Fruit fly (Drosophila melanogaster) S2 (cell line): Measurements from ENCODE around the gene CG6048.

Source experiments
- CG8478 ChIP-seq: fragments of >200 bp; optimal IDR thresholded peaks from 2 replicates; lab custom pipeline; 2018
- CTCF ChIP-seq, 2 experiments: fragments of >200 bp; optimal IDR thresholded peaks; 2 replicates each; lab custom pipeline; 2018

DNA sequence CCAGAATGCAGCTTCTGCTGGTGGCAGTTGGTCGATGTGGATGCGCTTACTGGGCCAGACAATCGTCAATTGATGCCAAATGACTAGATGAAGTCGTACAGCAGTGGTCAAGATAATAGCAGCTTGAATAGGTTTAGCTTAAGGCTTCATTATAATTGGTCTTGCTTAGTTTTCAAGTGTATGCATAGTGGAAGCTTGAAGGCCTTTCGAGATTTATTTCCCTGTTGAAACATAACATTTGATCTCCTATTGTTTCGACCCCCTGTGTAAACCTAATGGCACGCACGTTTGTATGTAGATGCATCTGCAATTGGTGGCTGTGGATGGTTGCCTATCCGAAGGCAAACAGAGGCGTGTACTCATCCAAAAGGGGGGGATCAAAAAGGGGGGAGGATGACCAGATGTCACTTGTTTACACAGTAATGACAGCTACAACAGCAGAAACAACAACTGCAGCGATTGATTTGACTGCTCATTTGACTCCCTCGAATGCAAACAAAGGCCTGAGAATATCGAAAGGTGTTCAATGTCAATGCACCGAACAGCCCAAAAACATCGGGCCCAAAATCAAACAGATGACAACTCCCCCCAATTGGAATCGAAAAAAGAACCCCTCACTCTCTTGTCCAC, 15.8 kb downstream of the CG6048 start:
- TF ChIP-seq CG8478 (no peak), CTCF (optimal IDR thresholded peaks at IDR 0.05; lab: Kevin White, UChicago) (no peak)
